Fruit fly (Drosophila melanogaster): ENCODE measurements around the gene Syx7.

DNA sequence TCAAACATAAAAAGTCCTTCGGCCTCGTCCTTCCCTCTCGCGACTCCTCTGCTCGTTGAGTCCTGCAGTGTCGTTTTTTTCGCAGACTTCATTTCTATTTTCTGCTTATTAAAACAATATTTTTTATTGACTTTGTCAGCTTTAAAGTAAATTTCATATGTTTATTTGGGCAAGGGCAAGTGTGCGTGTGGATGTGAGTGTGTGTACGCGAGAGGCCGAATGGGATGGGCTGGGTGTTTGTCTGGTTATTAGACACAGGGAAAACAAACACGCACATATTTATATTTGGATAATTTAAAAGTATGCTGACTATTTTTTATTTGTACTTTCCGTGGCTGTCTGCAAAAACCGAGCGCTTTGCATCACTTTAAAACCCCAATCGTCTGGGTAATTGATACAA lies 32.2 kb downstream of the Syx7 start:
- TF ChIP-seq OdsH (GFP tag; optimal IDR thresholded peaks at IDR 0.05) = no peak
- TF ChIP-seq Dif (GFP tag; optimal IDR thresholded peaks at IDR 0.05; ENCODE audit: partially characterized antibody) = no peak
- TF ChIP-seq Mio (GFP tag; optimal IDR thresholded peaks at IDR 0.05) = no peak
- TF ChIP-seq CG9705 (GFP tag; optimal IDR thresholded peaks at IDR 0.05) = no peak
- no peak for TF ChIP-seq fru (GFP tag; optimal IDR thresholded peaks at IDR 0.05)
- no peak for TF ChIP-seq h (GFP tag; optimal IDR thresholded peaks at IDR 0.05)
- TF ChIP-seq lola (GFP tag; optimal IDR thresholded peaks at IDR 0.05) = no peak
- no peak for TF ChIP-seq dl (GFP tag; optimal IDR thresholded peaks at IDR 0.05; ENCODE audit: insufficient read depth in 1 of 2, partially characterized antibody in 2 of 2)
- TF ChIP-seq pan (optimal IDR thresholded peaks at IDR 0.05) = no peak
- no peak for TF ChIP-seq psq (GFP tag; optimal IDR thresholded peaks at IDR 0.05)
